Worm (Caenorhabditis elegans): ENCODE data around the gene ttr-53.

- TF ChIP-seq B0310.2 (tag; optimal IDR thresholded peaks at IDR 0.05) (no peak), flt-1 (GFP tag; IDR thresholded peaks at IDR 0.05) (no peak), pes-1 (GFP tag; IDR thresholded peaks at IDR 0.05) (no peak), ama-1 (optimal IDR thresholded peaks at IDR 0.05) (no peak), hnd-1 (tag; optimal IDR thresholded peaks at IDR 0.05) (no peak), ets-7 (tag; optimal IDR thresholded peaks at IDR 0.05) (no peak), tra-4 (tag; optimal IDR thresholded peaks at IDR 0.05) (no peak), sea-1 (GFP tag; conservative IDR thresholded peaks at IDR 0.05) (no peak), ceh-13 (GFP tag; optimal IDR thresholded peaks at IDR 0.05) (no peak), ceh-36 (tag; optimal IDR thresholded peaks at IDR 0.05) (no peak), aly-1 (tag; optimal IDR thresholded peaks at IDR 0.05) (no peak), tbx-11 (GFP tag; IDR thresholded peaks at IDR 0.05) (no peak), F13C5.2 (tag; optimal IDR thresholded peaks at IDR 0.05) (no peak)
Observed at ce11 chrIV:10122205-10122604, 35.6 kb upstream of the ttr-53 start, which contains the start of gene irld-21.
